Worm (Caenorhabditis elegans) whole organism, mixed stage, embryonic: ENCODE results near the gene ugt-39.

ENCODE experiments used
- M03D4.4 ChIP-seq: sonication (generic microtip); optimal IDR thresholded peaks from 2 replicates; lab custom pipeline; 2017; ENCODE audit warnings: mild to moderate bottlenecking, missing genetic modification characterization, missing compliant biosample characterization
- bed-3 ChIP-seq: fragments of 200-800 bp; sonication (Bioruptor generic); optimal IDR thresholded peaks from 3 replicates; lab custom pipeline; 2018; ENCODE audit warnings: mild to moderate bottlenecking, missing genetic modification characterization, moderate library complexity, missing compliant biosample characterization
- ceh-39 ChIP-seq: fragments of 150-350 bp; optimal IDR thresholded peaks from 2 replicates; lab custom pipeline; 2014; ENCODE audit warnings: missing biosample characterization, missing genetic modification characterization
- ceh-43 ChIP-seq: fragments of 200-800 bp; sonication (Bioruptor generic); optimal IDR thresholded peaks from 2 replicates; lab custom pipeline; 2018; ENCODE audit warnings: mild to moderate bottlenecking, missing genetic modification characterization, moderate library complexity, missing compliant biosample characterization
- ceh-83 ChIP-seq: fragments of 200-800 bp; sonication (Bioruptor generic); optimal IDR thresholded peaks from 2 replicates; lab custom pipeline; 2018; ENCODE audit warnings: mild to moderate bottlenecking, missing genetic modification characterization, missing compliant biosample characterization
- ces-1 ChIP-seq: fragments of 150-350 bp; optimal IDR thresholded peaks from 2 replicates; lab custom pipeline; 2014; ENCODE audit warnings: missing biosample characterization, missing genetic modification reagents, missing genetic modification characterization
- drap-1 ChIP-seq: fragments of 200-800 bp; sonication (Bioruptor generic); optimal IDR thresholded peaks from 3 replicates; lab custom pipeline; 2018; ENCODE audit warnings: mild to moderate bottlenecking, missing genetic modification characterization, missing compliant biosample characterization
- elt-1 ChIP-seq: sonication (generic microtip); optimal IDR thresholded peaks from 2 replicates; lab custom pipeline; 2017; ENCODE audit warnings: missing genetic modification characterization, mild to moderate bottlenecking, missing compliant biosample characterization, antibody characterized with exemption, moderate library complexity, borderline replicate concordance; ENCODE audit not compliant: insufficient read depth
- elt-3 ChIP-seq: fragments of 150-350 bp; optimal IDR thresholded peaks from 2 replicates; lab custom pipeline; 2014; ENCODE audit warnings: missing biosample characterization, missing genetic modification characterization
- flh-1 ChIP-seq: fragments of 200-800 bp; sonication (Bioruptor generic); optimal IDR thresholded peaks from 2 replicates; lab custom pipeline; 2018; ENCODE audit warnings: mild to moderate bottlenecking, missing genetic modification characterization, moderate library complexity, missing compliant biosample characterization
- ham-2 ChIP-seq: fragments of 200-800 bp; sonication (Bioruptor generic); optimal IDR thresholded peaks from 2 replicates; lab custom pipeline; 2018; ENCODE audit warnings: mild to moderate bottlenecking, missing genetic modification characterization, missing compliant biosample characterization
- hlh-1 ChIP-seq: fragments of 150-350 bp; optimal IDR thresholded peaks from 2 replicates; lab custom pipeline; 2014; ENCODE audit warnings: missing biosample characterization, missing genetic modification reagents, missing genetic modification characterization
- lin-13 ChIP-seq: fragments of 150-350 bp; optimal IDR thresholded peaks from 2 replicates; lab custom pipeline; 2014; ENCODE audit warnings: missing biosample characterization, missing genetic modification characterization
- lin-32 ChIP-seq: fragments of 200-800 bp; sonication (Bioruptor generic); optimal IDR thresholded peaks from 2 replicates; lab custom pipeline; 2018; ENCODE audit warnings: mild to moderate bottlenecking, missing genetic modification characterization, missing compliant biosample characterization
- lsy-2 ChIP-seq: fragments of 150-350 bp; optimal IDR thresholded peaks from 2 replicates; lab custom pipeline; 2014; ENCODE audit warnings: missing biosample characterization, missing genetic modification characterization
- mab-5 ChIP-seq: fragments of 150-350 bp; optimal IDR thresholded peaks from 2 replicates; lab custom pipeline; 2014; ENCODE audit warnings: missing biosample characterization, missing genetic modification characterization
- mls-2 ChIP-seq: sonication (generic microtip); optimal IDR thresholded peaks from 2 replicates; lab custom pipeline; 2016; ENCODE audit warnings: mild to moderate bottlenecking, missing genetic modification characterization, moderate library complexity, missing compliant biosample characterization
- nhr-12 ChIP-seq: fragments of 150-350 bp; optimal IDR thresholded peaks from 2 replicates; lab custom pipeline; 2014; ENCODE audit warnings: missing biosample characterization, missing genetic modification characterization
- nhr-2 ChIP-seq: fragments of 150-350 bp; optimal IDR thresholded peaks from 2 replicates; lab custom pipeline; 2014; ENCODE audit warnings: missing biosample characterization, missing genetic modification characterization
- nhr-237 ChIP-seq: fragments of 150-350 bp; optimal IDR thresholded peaks from 2 replicates; lab custom pipeline; 2014; ENCODE audit warnings: missing biosample characterization, missing genetic modification characterization
- nhr-28 ChIP-seq: fragments of 150-350 bp; optimal IDR thresholded peaks from 2 replicates; lab custom pipeline; 2014; ENCODE audit warnings: missing biosample characterization, missing genetic modification characterization
- nhr-76 ChIP-seq: sonication (generic microtip); optimal IDR thresholded peaks from 2 replicates; lab custom pipeline; 2017; ENCODE audit warnings: missing biosample characterization, missing genetic modification characterization
- pha-4 ChIP-seq: fragments of 150-350 bp; optimal IDR thresholded peaks from 2 replicates; lab custom pipeline; 2018; ENCODE audit warnings: missing biosample characterization, missing genetic modification reagents, missing genetic modification characterization
- snpc-4 ChIP-seq: fragments of 150-350 bp; optimal IDR thresholded peaks from 2 replicates; lab custom pipeline; 2014; ENCODE audit warnings: missing biosample characterization, missing genetic modification characterization
- sptf-1 ChIP-seq: sonication (generic microtip); optimal IDR thresholded peaks from 2 replicates; lab custom pipeline; 2017; ENCODE audit warnings: mild to moderate bottlenecking, missing genetic modification characterization, moderate library complexity, missing compliant biosample characterization
- tbx-8 ChIP-seq: fragments of 200-800 bp; sonication (Bioruptor generic); optimal IDR thresholded peaks from 2 replicates; lab custom pipeline; 2018; ENCODE audit warnings: mild to moderate bottlenecking, missing genetic modification characterization, moderate library complexity, missing compliant biosample characterization
- unc-120 ChIP-seq: sonication (generic microtip); optimal IDR thresholded peaks from 2 replicates; lab custom pipeline; 2017; ENCODE audit warnings: missing genetic modification characterization, missing compliant biosample characterization; ENCODE audit not compliant: poor library complexity, severe bottlenecking
- unc-39 ChIP-seq: fragments of 150-350 bp; optimal IDR thresholded peaks from 2 replicates; lab custom pipeline; 2014; ENCODE audit warnings: missing biosample characterization, missing genetic modification characterization
- unc-62 ChIP-seq: fragments of 150-350 bp; optimal IDR thresholded peaks from 2 replicates; lab custom pipeline; 2014; ENCODE audit warnings: missing biosample characterization, missing genetic modification reagents, missing genetic modification characterization
- ztf-11 ChIP-seq: fragments of 150-350 bp; optimal IDR thresholded peaks from 2 replicates; lab custom pipeline; 2014; ENCODE audit warnings: missing biosample characterization, missing genetic modification characterization

ugt-39 gene

ce11 chrV:7147370-7147769, 9.6 kb upstream of the ugt-39 start, which contains the start of gene ugt-38:
Gene ugt-38, minus strand, starts transcription at chrV:7147470.
- no peak for TF ChIP-seq elt-3
- no peak for TF ChIP-seq flh-1 (GFP tag; lab: Kevin White, UChicago)
- TF ChIP-seq nhr-28 (tag; lab: Kevin White, UChicago): no peak
- no peak for TF ChIP-seq mab-5 (tag; lab: Kevin White, UChicago)
- TF ChIP-seq ceh-39 (tag; lab: Kevin White, UChicago): no peak
- no peak for TF ChIP-seq pha-4 (tag; lab: Kevin White, UChicago)
- no peak for TF ChIP-seq ham-2 (GFP tag; lab: Kevin White, UChicago)
- TF ChIP-seq ceh-83 (GFP tag; lab: Kevin White, UChicago): no peak
- no peak for TF ChIP-seq ces-1 (GFP tag; lab: Kevin White, UChicago)
- no peak for TF ChIP-seq ceh-43 (GFP tag; lab: Kevin White, UChicago)
- TF ChIP-seq nhr-12 (tag; lab: Kevin White, UChicago): no peak
- no peak for TF ChIP-seq M03D4.4 (tag; lab: Kevin White, UChicago)
- TF ChIP-seq lsy-2 (tag; lab: Kevin White, UChicago): no peak
- TF ChIP-seq hlh-1: no peak
- TF ChIP-seq mls-2 (tag; lab: Kevin White, UChicago): no peak
- TF ChIP-seq lin-32 (GFP tag; lab: Kevin White, UChicago): no peak
- no peak for TF ChIP-seq tbx-8
- no peak for TF ChIP-seq unc-120
- TF ChIP-seq bed-3: no peak
- no peak for TF ChIP-seq unc-39 (tag; lab: Kevin White, UChicago)

- TF ChIP-seq nhr-12 (tag; lab: Kevin White, UChicago) (no peak), elt-1 (tag; lab: Kevin White, UChicago) (no peak), nhr-28 (tag; lab: Kevin White, UChicago) (no peak), M03D4.4 (tag; lab: Kevin White, UChicago) (no peak)
These were observed 6.4 kb upstream of the ugt-39 start, which contains the start of gene F10D2.8 for ce11 chrV:7150570-7150969. Gene F10D2.8, minus strand, starts transcription at chrV:7150714.

- no peak for TF ChIP-seq M03D4.4 (tag; lab: Kevin White, UChicago)
- TF ChIP-seq ceh-83 (GFP tag; lab: Kevin White, UChicago): no peak
- TF ChIP-seq unc-120: no peak
- no peak for TF ChIP-seq bed-3
- no peak for TF ChIP-seq flh-1 (GFP tag; lab: Kevin White, UChicago)
- TF ChIP-seq mab-5 (tag; lab: Kevin White, UChicago): no peak
- no peak for TF ChIP-seq ham-2 (GFP tag; lab: Kevin White, UChicago)
- no peak for TF ChIP-seq mls-2 (tag; lab: Kevin White, UChicago)
- TF ChIP-seq pha-4 (tag; lab: Kevin White, UChicago): no peak
- no peak for TF ChIP-seq lin-13 (tag; lab: Kevin White, UChicago)
- no peak for TF ChIP-seq nhr-12 (tag; lab: Kevin White, UChicago)
- TF ChIP-seq nhr-2 (tag; lab: Kevin White, UChicago): no peak
- no peak for TF ChIP-seq lin-32 (GFP tag; lab: Kevin White, UChicago)
- TF ChIP-seq nhr-237 (tag; lab: Kevin White, UChicago): no peak
- no peak for TF ChIP-seq sptf-1 (tag; lab: Kevin White, UChicago)
- no peak for TF ChIP-seq lsy-2 (tag; lab: Kevin White, UChicago)
These were observed 3.9 kb upstream of the ugt-39 start, which contains the start of gene fat-7 for ce11 chrV:7153046-7153445. Gene fat-7, minus strand, starts transcription at chrV:7153146.

DNA sequence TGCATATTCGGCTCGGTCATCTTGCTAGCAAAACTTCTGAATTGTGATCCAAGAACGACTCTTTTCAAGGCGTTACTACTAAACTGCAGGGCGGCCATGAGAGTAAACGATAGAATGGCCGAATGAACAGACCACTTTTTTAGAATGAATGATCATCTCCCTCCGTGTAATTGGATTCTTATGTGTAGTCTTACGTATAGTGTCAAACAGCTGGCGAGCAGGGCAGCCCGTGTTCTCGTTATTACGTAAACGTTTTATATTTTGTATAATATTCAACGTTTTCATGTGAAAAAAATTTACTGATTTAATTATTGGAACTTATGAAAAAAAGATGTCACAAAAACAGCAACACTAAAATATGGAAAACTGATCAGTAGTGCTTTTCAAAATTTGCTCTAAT, 863 bp upstream of the ugt-39 start, which contains the start of gene F10D2.10:
F10D2.10 (minus strand) TSS at position 101 of the 400 bp plus-strand sequence.
- TF ChIP-seq lin-13 (tag; lab: Kevin White, UChicago): no peak
- no peak for TF ChIP-seq elt-1 (tag; lab: Kevin White, UChicago)
- TF ChIP-seq unc-39 (tag; lab: Kevin White, UChicago): no peak
- TF ChIP-seq drap-1: no peak
- peak; percentile 40 for TF ChIP-seq hlh-1

ce11 chrV:7159391-7159790, 2.4 kb downstream of the ugt-39 start, which contains the start of gene str-204:
Gene str-204, plus strand, starts transcription at chrV:7159691.
- TF ChIP-seq nhr-28 (tag; lab: Kevin White, UChicago) (no peak), lin-13 (tag; lab: Kevin White, UChicago) (no peak), lsy-2 (tag; lab: Kevin White, UChicago) (no peak), nhr-2 (tag; lab: Kevin White, UChicago) (no peak), ces-1 (GFP tag; lab: Kevin White, UChicago) (no peak), unc-62 (no peak), nhr-237 (tag; lab: Kevin White, UChicago) (no peak), snpc-4 (no peak), lin-32 (GFP tag; lab: Kevin White, UChicago) (no peak), M03D4.4 (tag; lab: Kevin White, UChicago) (no peak), ceh-83 (GFP tag; lab: Kevin White, UChicago) (no peak), ceh-39 (tag; lab: Kevin White, UChicago) (no peak), mab-5 (tag; lab: Kevin White, UChicago) (no peak), unc-120 (no peak), tbx-8 (no peak), pha-4 (tag; lab: Kevin White, UChicago) (no peak), ceh-43 (GFP tag; lab: Kevin White, UChicago) (no peak), nhr-12 (tag; lab: Kevin White, UChicago) (no peak), nhr-76 (no peak), ztf-11 (tag; lab: Kevin White, UChicago) (no peak)
- TF ChIP-seq, all 35 proteins: peak for 0
